Worm (Caenorhabditis elegans): ENCODE measurements around the gene scp-1.

ce11 chrII:9303545-9303944, 30.3 kb upstream of the scp-1 start:
- TF ChIP-seq unc-55 (GFP tag; optimal IDR thresholded peaks at IDR 0.05) (peak; percentile 9), unc-62 (GFP tag; optimal IDR thresholded peaks at IDR 0.05) (no peak), alr-1 (tag; optimal IDR thresholded peaks at IDR 0.05) (no peak), skn-1 (tag; optimal IDR thresholded peaks at IDR 0.05) (no peak), nhr-11 (tag; optimal IDR thresholded peaks at IDR 0.05) (no peak), mdl-1 (tag; optimal IDR thresholded peaks at IDR 0.05) (no peak), ztf-4 (tag; optimal IDR thresholded peaks at IDR 0.05) (no peak)
